Fruit fly (Drosophila melanogaster) Kc167 (cell line): ENCODE data around the gene Trhn.

Experiments used
- Myc ChIP-seq: fragments of >200 bp; optimal IDR thresholded peaks from 2 replicates; lab custom pipeline; 2017; ENCODE audit warnings: missing external identifiers
- Sin3A ChIP-seq: fragments of >200 bp; optimal IDR thresholded peaks from 2 replicates; lab custom pipeline; 2018; ENCODE audit warnings: missing external identifiers
- h ChIP-seq: fragments of >200 bp; optimal IDR thresholded peaks from 3 replicates; lab custom pipeline; 2018; ENCODE audit warnings: missing external identifiers
- insv ChIP-seq: fragments of >200 bp; optimal IDR thresholded peaks from 3 replicates; lab custom pipeline; 2018; ENCODE audit warnings: missing external identifiers
- psq ChIP-seq: fragments of >200 bp; optimal IDR thresholded peaks from 2 replicates; lab custom pipeline; 2017; ENCODE audit warnings: missing external identifiers
- ttk ChIP-seq: sonication (Bioruptor generic); optimal IDR thresholded peaks from 2 replicates; lab custom pipeline; 2017; ENCODE audit warnings: missing external identifiers

dm6 chr3L:1166266-1166665 lies 26.7 kb downstream of the Trhn start:
- TF ChIP-seq h, result no peak
- no peak for TF ChIP-seq psq (lab: Kevin White, UChicago)
- no peak for TF ChIP-seq Sin3A
- no peak for TF ChIP-seq insv (lab: Kevin White, UChicago)
- TF ChIP-seq Myc (lab: Kevin White, UChicago), result no peak
- no peak for TF ChIP-seq ttk
